Worm (Caenorhabditis elegans) whole organism, late embryonic: ENCODE measurements around the gene scb-1.

Experiments
- ceh-14 ChIP-seq: sonication (generic microtip); optimal IDR thresholded peaks from 2 replicates; lab custom pipeline; 2016; ENCODE audit warnings: missing genotype, missing genetic modification characterization, missing compliant biosample characterization
- dmd-4 ChIP-seq: sonication (generic microtip); optimal IDR thresholded peaks from 2 replicates; lab custom pipeline; 2016; ENCODE audit warnings: borderline replicate concordance, missing genetic modification characterization, missing compliant biosample characterization
- hlh-30 ChIP-seq: sonication (generic microtip); optimal IDR thresholded peaks from 2 replicates; lab custom pipeline; 2017; ENCODE audit warnings: antibody characterized with exemption, missing genetic modification characterization, missing compliant biosample characterization; ENCODE audit not compliant: insufficient read depth
- nhr-232 ChIP-seq: sonication (generic microtip); optimal IDR thresholded peaks from 2 replicates; lab custom pipeline; 2016; ENCODE audit warnings: missing genetic modification characterization, missing compliant biosample characterization

DNA sequence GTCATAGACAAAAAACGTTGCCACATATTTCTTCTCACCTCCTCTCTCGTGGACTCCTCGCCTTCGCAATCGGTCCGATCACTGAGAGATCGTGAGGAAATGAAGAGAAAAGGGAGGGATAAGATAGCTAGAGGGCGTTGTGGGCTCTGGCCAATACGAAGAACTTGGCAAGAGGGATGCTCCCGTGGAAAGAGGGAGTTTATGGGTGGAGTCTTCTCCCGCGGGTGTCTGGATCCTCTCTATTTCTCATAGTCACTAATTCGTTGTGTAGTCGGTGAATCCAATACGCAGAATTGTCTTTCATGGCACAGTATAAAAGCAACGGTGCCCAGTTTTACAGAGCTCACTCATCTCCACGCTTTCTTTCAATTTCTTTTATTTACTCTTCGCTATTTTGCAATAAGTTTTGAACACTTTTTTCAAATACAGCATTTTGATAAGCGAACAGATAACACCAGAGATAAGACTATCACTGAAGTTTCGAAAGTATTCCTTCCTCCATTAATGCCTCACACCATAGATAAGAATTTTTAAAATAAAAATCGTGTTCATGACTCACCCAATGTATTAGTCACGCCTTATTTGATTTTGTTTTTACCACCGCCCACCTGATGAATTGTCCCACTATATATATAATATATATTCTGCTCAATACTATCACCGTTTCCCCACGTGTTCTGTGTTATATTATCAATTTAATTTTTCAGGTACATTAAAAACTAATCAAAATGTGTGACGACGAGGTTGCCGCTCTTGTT lies 39.0 kb downstream of the scb-1 start, which contains the start of gene act-1:
- no peak for TF ChIP-seq nhr-232
- TF ChIP-seq hlh-30 (tag; lab: Kevin White, UChicago) = no peak
- TF ChIP-seq ceh-14 = no peak
- TF ChIP-seq dmd-4 = no peak
